Worm (Caenorhabditis elegans) whole organism, mixed stage, embryonic: ENCODE results near the gene F44E5.5.

ENCODE experiments used
- ceh-43 ChIP-seq: fragments of 200-800 bp; sonication (Bioruptor generic); optimal IDR thresholded peaks from 2 replicates; lab custom pipeline; 2018; ENCODE audit warnings: mild to moderate bottlenecking, missing genetic modification characterization, moderate library complexity, missing compliant biosample characterization
- elt-1 ChIP-seq: sonication (generic microtip); optimal IDR thresholded peaks from 2 replicates; lab custom pipeline; 2017; ENCODE audit warnings: missing genetic modification characterization, mild to moderate bottlenecking, missing compliant biosample characterization, antibody characterized with exemption, moderate library complexity, borderline replicate concordance; ENCODE audit not compliant: insufficient read depth
- ham-2 ChIP-seq: fragments of 200-800 bp; sonication (Bioruptor generic); optimal IDR thresholded peaks from 2 replicates; lab custom pipeline; 2018; ENCODE audit warnings: mild to moderate bottlenecking, missing genetic modification characterization, missing compliant biosample characterization
- lsy-2 ChIP-seq: fragments of 150-350 bp; optimal IDR thresholded peaks from 2 replicates; lab custom pipeline; 2014; ENCODE audit warnings: missing biosample characterization, missing genetic modification characterization
- nhr-12 ChIP-seq: fragments of 150-350 bp; optimal IDR thresholded peaks from 2 replicates; lab custom pipeline; 2014; ENCODE audit warnings: missing biosample characterization, missing genetic modification characterization
- nhr-28 ChIP-seq: fragments of 150-350 bp; optimal IDR thresholded peaks from 2 replicates; lab custom pipeline; 2014; ENCODE audit warnings: missing biosample characterization, missing genetic modification characterization
- nhr-76 ChIP-seq: sonication (generic microtip); optimal IDR thresholded peaks from 2 replicates; lab custom pipeline; 2017; ENCODE audit warnings: missing biosample characterization, missing genetic modification characterization
- pha-4 ChIP-seq: fragments of 150-350 bp; optimal IDR thresholded peaks from 2 replicates; lab custom pipeline; 2018; ENCODE audit warnings: missing biosample characterization, missing genetic modification reagents, missing genetic modification characterization
- snpc-4 ChIP-seq: fragments of 150-350 bp; optimal IDR thresholded peaks from 2 replicates; lab custom pipeline; 2014; ENCODE audit warnings: missing biosample characterization, missing genetic modification characterization
- unc-39 ChIP-seq: fragments of 150-350 bp; optimal IDR thresholded peaks from 2 replicates; lab custom pipeline; 2014; ENCODE audit warnings: missing biosample characterization, missing genetic modification characterization
- ztf-11 ChIP-seq: fragments of 150-350 bp; optimal IDR thresholded peaks from 2 replicates; lab custom pipeline; 2014; ENCODE audit warnings: missing biosample characterization, missing genetic modification characterization

DNA sequence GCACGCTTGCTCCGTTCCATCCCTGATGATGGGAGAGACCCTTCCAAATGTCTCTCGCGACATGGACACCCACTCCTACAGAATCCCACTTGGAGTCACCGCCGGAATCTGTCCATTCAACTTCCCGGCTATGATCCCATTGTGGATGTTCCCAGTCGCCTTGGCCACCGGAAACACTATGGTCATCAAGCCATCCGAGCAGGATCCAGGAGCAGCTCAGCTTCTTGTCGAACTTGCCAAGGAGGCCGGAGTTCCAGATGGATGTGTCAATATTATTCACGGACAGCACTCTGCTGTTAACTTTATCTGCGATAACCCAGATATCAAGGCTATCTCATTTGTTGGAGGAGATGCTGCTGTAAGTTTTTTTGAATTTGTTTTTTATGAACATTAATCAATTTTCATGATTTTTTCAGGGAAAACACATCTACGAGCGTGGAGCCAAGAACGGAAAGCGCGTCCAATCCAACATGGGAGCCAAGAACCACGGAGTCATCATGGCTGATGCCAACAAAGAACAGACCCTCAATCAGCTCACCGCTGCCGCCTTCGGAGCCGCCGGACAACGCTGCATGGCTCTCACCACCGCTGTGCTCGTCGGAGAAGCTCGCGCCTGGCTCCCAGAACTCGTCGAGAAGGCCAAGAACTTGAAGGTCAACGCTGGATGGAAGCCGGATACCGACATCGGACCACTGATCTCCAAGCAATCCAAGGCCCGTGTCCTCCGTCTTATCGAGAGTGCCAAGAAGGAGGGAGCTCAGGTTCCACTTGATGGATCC is 29.5 kb upstream of the F44E5.5 start:
- TF ChIP-seq nhr-12 (no peak), ham-2 (no peak), lsy-2 (tag; lab: Kevin White, UChicago) (no peak), nhr-76 (tag; lab: Kevin White, UChicago) (no peak), snpc-4 (tag; lab: Kevin White, UChicago) (no peak), unc-39 (tag; lab: Kevin White, UChicago) (no peak), elt-1 (tag; lab: Kevin White, UChicago) (no peak), ceh-43 (GFP tag; lab: Kevin White, UChicago) (no peak), pha-4 (tag; lab: Kevin White, UChicago) (no peak), nhr-28 (tag; lab: Kevin White, UChicago) (no peak), ztf-11 (tag; lab: Kevin White, UChicago) (no peak)
